Worm (Caenorhabditis elegans) whole organism, young adult: ENCODE data around the gene Y4C6B.1.

Source experiments
- C06A6.2 ChIP-seq: fragments of 200-800 bp; sonication (Bioruptor generic); conservative IDR thresholded peaks from 2 replicates; pipeline ENCODE4 v1.3.6; 2022; ENCODE audit warnings: missing genetic modification characterization, missing compliant biosample characterization
- C17E4.6 ChIP-seq: fragments of 200-800 bp; sonication (Bioruptor generic); IDR thresholded peaks from 2 replicates; pipeline ENCODE4 v1.3.6; 2022; ENCODE audit warnings: missing genetic modification reagents, missing genetic modification characterization, missing compliant biosample characterization
- D2030.7 ChIP-seq: fragments of 200-800 bp; sonication (Bioruptor generic); IDR thresholded peaks from 2 replicates; pipeline ENCODE4 v1.3.6; 2022; ENCODE audit warnings: missing genetic modification reagents, missing genetic modification characterization, missing compliant biosample characterization
- F33H1.4 ChIP-seq: fragments of 200-800 bp; sonication (Bioruptor generic); IDR thresholded peaks from 2 replicates; pipeline ENCODE4 v1.3.6; 2022; ENCODE audit warnings: missing genetic modification reagents, missing genetic modification characterization, missing compliant biosample characterization
- F39B2.1 ChIP-seq: fragments of 200-800 bp; sonication (Bioruptor generic); IDR thresholded peaks from 2 replicates; pipeline ENCODE4 v1.3.6; 2022; ENCODE audit warnings: missing genetic modification reagents, missing genetic modification characterization, missing compliant biosample characterization
- Y53G8AR.9 ChIP-seq: fragments of 200-800 bp; sonication (Bioruptor generic); conservative IDR thresholded peaks from 2 replicates; pipeline ENCODE4 v1.3.6; 2022; ENCODE audit warnings: missing genetic modification reagents, missing genetic modification characterization, missing compliant biosample characterization
- ZK185.1 ChIP-seq: sonication (generic microtip); optimal IDR thresholded peaks from 2 replicates; lab custom pipeline; 2016; ENCODE audit warnings: mild to moderate bottlenecking, missing genetic modification characterization, missing compliant biosample characterization; ENCODE audit not compliant: poor library complexity, severe bottlenecking
- akir-1 ChIP-seq: fragments of 200-800 bp; sonication (Bioruptor generic); optimal IDR thresholded peaks from 2 replicates; lab custom pipeline; 2018; ENCODE audit warnings: mild to moderate bottlenecking, missing genetic modification characterization, moderate library complexity, missing compliant biosample characterization
- ama-1 ChIP-seq, 3 experiments: fragments of 150-350 bp in 1 of 3; sonication (generic microtip) in 2 of 3; optimal IDR thresholded peaks; 2 replicates each; lab custom pipeline; 2014 to 2018; ENCODE audit warnings: missing biosample characterization in 2 of 3, missing genetic modification characterization in 2 of 3, missing genetic modification reagents in 2 of 3
- aptf-3 ChIP-seq: fragments of 200-800 bp; sonication (Bioruptor generic); IDR thresholded peaks from 2 replicates; pipeline ENCODE4 v1.3.6; 2022; ENCODE audit warnings: missing genetic modification characterization, missing compliant biosample characterization
- atf-7 ChIP-seq: sonication (generic microtip); optimal IDR thresholded peaks from 2 replicates; lab custom pipeline; 2017; ENCODE audit warnings: mild to moderate bottlenecking, missing genetic modification characterization, missing compliant biosample characterization
- athp-1 ChIP-seq: sonication (generic microtip); optimal IDR thresholded peaks from 2 replicates; lab custom pipeline; 2017; ENCODE audit warnings: mild to moderate bottlenecking, missing genetic modification characterization, missing compliant biosample characterization
- attf-5 ChIP-seq: fragments of 200-800 bp; sonication (Bioruptor generic); optimal IDR thresholded peaks from 2 replicates; lab custom pipeline; 2018; ENCODE audit warnings: mild to moderate bottlenecking, missing genetic modification characterization, missing compliant biosample characterization
- cebp-1 ChIP-seq, 2 experiments: fragments of 200-800 bp in 1 of 2; sonication (Bioruptor generic) in 1 of 2; sonication (generic microtip) in 1 of 2; IDR thresholded peaks in 1 of 2; optimal IDR thresholded peaks in 1 of 2; 2 replicates each; pipeline versions ENCODE4 v1.3.6 to Lab custom; 2017 to 2022; ENCODE audit warnings: missing compliant biosample characterization in 2 of 2, missing genetic modification characterization in 2 of 2, mild to moderate bottlenecking in 1 of 2, missing genetic modification reagents in 1 of 2, moderate library complexity in 1 of 2
- ceh-40 ChIP-seq: fragments of 200-800 bp; sonication (Bioruptor generic); IDR thresholded peaks from 2 replicates; pipeline ENCODE4 v1.3.6; 2022; ENCODE audit warnings: missing genetic modification characterization, missing compliant biosample characterization
- ceh-58 ChIP-seq: fragments of 200-800 bp; sonication (Bioruptor generic); IDR thresholded peaks from 2 replicates; pipeline ENCODE4 v1.3.6; 2022; ENCODE audit warnings: missing genetic modification characterization, missing compliant biosample characterization
- ceh-91 ChIP-seq: fragments of 200-800 bp; sonication (Bioruptor generic); IDR thresholded peaks from 2 replicates; pipeline ENCODE4 v1.3.6; 2022; ENCODE audit warnings: missing genetic modification reagents, missing genetic modification characterization, missing compliant biosample characterization
- dox-1 ChIP-seq: fragments of 200-800 bp; sonication (Bioruptor generic); IDR thresholded peaks from 2 replicates; pipeline ENCODE4 v1.3.6; 2022; ENCODE audit warnings: missing genetic modification reagents, missing genetic modification characterization, missing compliant biosample characterization
- dpff-1 ChIP-seq: sonication (generic microtip); optimal IDR thresholded peaks from 2 replicates; lab custom pipeline; 2017; ENCODE audit warnings: mild to moderate bottlenecking, missing genetic modification characterization, missing compliant biosample characterization
- efl-1 ChIP-seq: fragments of 150-350 bp; optimal IDR thresholded peaks from 2 replicates; lab custom pipeline; 2014; ENCODE audit warnings: missing biosample characterization, missing genetic modification reagents, missing genetic modification characterization
- ekl-4 ChIP-seq: fragments of 200-800 bp; sonication (Bioruptor generic); IDR thresholded peaks from 2 replicates; pipeline ENCODE4 v1.3.6; 2022; ENCODE audit warnings: missing genetic modification reagents, missing genetic modification characterization, missing compliant biosample characterization
- hlh-12 ChIP-seq: sonication (generic microtip); optimal IDR thresholded peaks from 2 replicates; lab custom pipeline; 2016; ENCODE audit warnings: missing genetic modification characterization, missing compliant biosample characterization
- let-607 ChIP-seq, 2 experiments: fragments of 200-800 bp in 1 of 2; sonication (Bioruptor generic) in 1 of 2; sonication (generic microtip) in 1 of 2; optimal IDR thresholded peaks; 2 replicates each; lab custom pipeline; 2016 to 2018; ENCODE audit warnings: mild to moderate bottlenecking in 2 of 2, missing compliant biosample characterization in 2 of 2, missing genetic modification characterization in 2 of 2, moderate library complexity in 2 of 2, missing genotype in 1 of 2
- lin-26 ChIP-seq: fragments of 200-800 bp; sonication (Bioruptor generic); IDR thresholded peaks from 2 replicates; pipeline ENCODE4 v1.3.6; 2022; ENCODE audit warnings: missing genetic modification reagents, missing genetic modification characterization, missing compliant biosample characterization
- lin-40 ChIP-seq: sonication (generic microtip); optimal IDR thresholded peaks from 2 replicates; lab custom pipeline; 2016; ENCODE audit warnings: missing genetic modification characterization, mild to moderate bottlenecking, missing compliant biosample characterization, missing genotype, missing genetic modification reagents
- lir-1 ChIP-seq: fragments of 200-800 bp; sonication (Bioruptor generic); conservative IDR thresholded peaks from 2 replicates; pipeline ENCODE4 v1.3.6; 2022; ENCODE audit warnings: missing genetic modification reagents, missing genetic modification characterization, missing compliant biosample characterization
- madf-10 ChIP-seq: sonication (generic microtip); optimal IDR thresholded peaks from 2 replicates; lab custom pipeline; 2016; ENCODE audit warnings: mild to moderate bottlenecking, missing genetic modification characterization, missing compliant biosample characterization
- madf-8 ChIP-seq: fragments of 200-800 bp; sonication (Bioruptor generic); conservative IDR thresholded peaks from 2 replicates; pipeline ENCODE4 v1.3.6; 2022; ENCODE audit warnings: missing genetic modification reagents, missing genetic modification characterization, missing compliant biosample characterization
- mxl-1 ChIP-seq: sonication (generic microtip); optimal IDR thresholded peaks from 2 replicates; lab custom pipeline; 2016; ENCODE audit warnings: missing genetic modification characterization, missing compliant biosample characterization
- nhr-120 ChIP-seq: fragments of 200-800 bp; sonication (Bioruptor generic); IDR thresholded peaks from 2 replicates; pipeline ENCODE4 v1.3.6; 2022; ENCODE audit warnings: missing genetic modification characterization, missing compliant biosample characterization
- nhr-80 ChIP-seq: sonication (generic microtip); optimal IDR thresholded peaks from 2 replicates; lab custom pipeline; 2016; ENCODE audit warnings: missing genetic modification characterization, missing compliant biosample characterization
- rcor-1 ChIP-seq: fragments of 200-800 bp; sonication (Bioruptor generic); IDR thresholded peaks from 2 replicates; pipeline ENCODE4 v1.3.6; 2022; ENCODE audit warnings: missing genetic modification reagents, missing genetic modification characterization, missing compliant biosample characterization
- sdz-38 ChIP-seq: sonication (generic microtip); optimal IDR thresholded peaks from 2 replicates; lab custom pipeline; 2016; ENCODE audit warnings: missing genotype, missing genetic modification characterization, missing compliant biosample characterization
- snpc-1.3 ChIP-seq: sonication (generic microtip); optimal IDR thresholded peaks from 2 replicates; lab custom pipeline; 2017; ENCODE audit warnings: missing genetic modification characterization, mild to moderate bottlenecking, missing compliant biosample characterization, antibody characterized with exemption, moderate library complexity, missing genotype, missing genetic modification reagents; ENCODE audit not compliant: insufficient read depth
- snpc-4 ChIP-seq, 5 experiments: fragments of 150-350 bp in 1 of 5; sonication (generic microtip) in 4 of 5; optimal IDR thresholded peaks; 2 replicates each; lab custom pipeline; 2014 to 2018; ENCODE audit warnings: missing genetic modification characterization in 5 of 5, missing biosample characterization in 3 of 5, antibody characterized with exemption in 2 of 5, mild to moderate bottlenecking in 2 of 5, missing compliant biosample characterization in 2 of 5, missing genotype in 2 of 5, moderate library complexity in 2 of 5, missing genetic modification reagents in 1 of 5
- tbp1 ChIP-seq: fragments of 200-800 bp; sonication (Bioruptor generic); optimal IDR thresholded peaks from 2 replicates; lab custom pipeline; 2018; ENCODE audit warnings: mild to moderate bottlenecking, missing genetic modification characterization, missing compliant biosample characterization
- tbx-9 ChIP-seq: sonication (generic microtip); optimal IDR thresholded peaks from 2 replicates; lab custom pipeline; 2016; ENCODE audit warnings: borderline replicate concordance, missing genetic modification characterization, inconsistent platforms, missing compliant biosample characterization
- zim-3 ChIP-seq: sonication (generic microtip); optimal IDR thresholded peaks from 2 replicates; lab custom pipeline; 2017; ENCODE audit warnings: mild to moderate bottlenecking, missing genetic modification characterization, moderate library complexity, missing compliant biosample characterization
- ztf-18 ChIP-seq: sonication (generic microtip); optimal IDR thresholded peaks from 2 replicates; lab custom pipeline; 2016; ENCODE audit warnings: missing genotype, mild to moderate bottlenecking, missing genetic modification characterization, missing compliant biosample characterization
- ztf-25 ChIP-seq: fragments of 200-800 bp; sonication (Bioruptor generic); IDR thresholded peaks from 2 replicates; pipeline ENCODE4 v1.3.6; 2022; ENCODE audit warnings: missing genetic modification reagents, missing genetic modification characterization, missing compliant biosample characterization
- ztf-26 ChIP-seq: sonication (generic microtip); optimal IDR thresholded peaks from 2 replicates; lab custom pipeline; 2017; ENCODE audit warnings: missing genetic modification characterization, missing compliant biosample characterization

The Y4C6B.1 gene

ce11 chrIV:5382609-5383008 is 28.3 kb downstream of the Y4C6B.1 start, which contains the start of gene F41H10.1:
TSS of gene F41H10.1 (plus strand) at chrIV:5382909.
- TF ChIP-seq rcor-1 (GFP tag; lab: Robert Waterston, UW) (no peak), dox-1 (no peak), dpff-1 (tag; lab: Kevin White, UChicago) (no peak), tbp1 (GFP tag; lab: Kevin White, UChicago) (no peak), mxl-1 (tag; lab: Kevin White, UChicago) (no peak), ama-1 (optimal IDR thresholded peaks at IDR 0.05; lab: Kevin White, UChicago) (no peak), ama-1 (GFP tag; optimal IDR thresholded peaks at IDR 0.05; lab: Kevin White, UChicago) (no peak), lir-1 (GFP tag; lab: Robert Waterston, UW) (no peak), F39B2.1 (GFP tag; lab: Robert Waterston, UW) (no peak), ceh-58 (no peak), C06A6.2 (no peak)
- TF ChIP-seq, all 124 proteins: peak for 0

- TF ChIP-seq nhr-80 (tag; lab: Kevin White, UChicago) (no peak), akir-1 (GFP tag; lab: Kevin White, UChicago) (no peak), zim-3 (tag; lab: Kevin White, UChicago) (no peak), ceh-91 (no peak), D2030.7 (GFP tag; lab: Robert Waterston, UW) (no peak), tbx-9 (tag; lab: Kevin White, UChicago) (no peak), ztf-26 (tag; lab: Kevin White, UChicago) (no peak), lin-26 (no peak), aptf-3 (GFP tag; lab: Robert Waterston, UW) (no peak), ceh-40 (GFP tag; lab: Robert Waterston, UW) (no peak)
- TF ChIP-seq, all 124 proteins: peak for 0
These were observed 30.7 kb downstream of the Y4C6B.1 start, which contains the start of gene F41H10.12 for ce11 chrIV:5385020-5385419. TSS of gene F41H10.12 (plus strand) at chrIV:5385320.

- 0 out of 2 replicates have a peak, but pooled peaks have one; percentile 34 for TF ChIP-seq dox-1
- peak; percentile 2 for TF ChIP-seq madf-10
- TF ChIP-seq efl-1 (GFP tag; lab: Kevin White, UChicago), result no peak
- peak; percentile 89 for TF ChIP-seq nhr-80 (tag; lab: Kevin White, UChicago)
- peak; percentile 55 for TF ChIP-seq atf-7 (tag; lab: Kevin White, UChicago)
- no peak for TF ChIP-seq cebp-1 (GFP tag; IDR thresholded peaks at IDR 0.05; lab: Robert Waterston, UW)
- peak; percentile 52 for TF ChIP-seq cebp-1 (tag; optimal IDR thresholded peaks at IDR 0.05; lab: Kevin White, UChicago)
- no peak for TF ChIP-seq snpc-4 (GFP tag; optimal IDR thresholded peaks at IDR 0.05; lab: Kevin White, UChicago)
- TF ChIP-seq snpc-4 (tag; optimal IDR thresholded peaks at IDR 0.05; lab: Kevin White, UChicago), result peak in 1 of 4 experiments; percentile 23
- TF ChIP-seq madf-8 (GFP tag; lab: Robert Waterston, UW), result no peak
- peak; percentile 47 for TF ChIP-seq ztf-18 (tag; lab: Kevin White, UChicago)
- TF ChIP-seq attf-5 (GFP tag; lab: Kevin White, UChicago), result peak; percentile 31
- TF ChIP-seq Y53G8AR.9 (GFP tag; lab: Robert Waterston, UW), result no peak
- TF ChIP-seq let-607 (tag; optimal IDR thresholded peaks at IDR 0.05; lab: Kevin White, UChicago), result no peak
These were observed 34.3 kb downstream of the Y4C6B.1 start, which contains the start of gene elo-6 for ce11 chrIV:5388477-5389065. TSS of gene elo-6 (minus strand) at chrIV:5388559.

ce11 chrIV:5389951-5390350 is 35.7 kb downstream of the Y4C6B.1 start:
- TF ChIP-seq snpc-1.3 (tag; lab: Kevin White, UChicago) (peak; percentile 71), athp-1 (tag; lab: Kevin White, UChicago) (no peak), nhr-120 (GFP tag; lab: Robert Waterston, UW) (no peak), C17E4.6 (GFP tag; lab: Robert Waterston, UW) (no peak), ztf-25 (no peak), lin-40 (no peak), akir-1 (GFP tag; lab: Kevin White, UChicago) (no peak), mxl-1 (tag; lab: Kevin White, UChicago) (no peak), sdz-38 (tag; lab: Kevin White, UChicago) (no peak), ZK185.1 (tag; lab: Kevin White, UChicago) (no peak), madf-10 (no peak), ekl-4 (peak; percentile 70; the same call in 1 of the 2 replicates), F33H1.4 (peak; percentile 39), hlh-12 (tag; lab: Kevin White, UChicago) (no peak), attf-5 (GFP tag; lab: Kevin White, UChicago) (no peak)
